Fruit fly (Drosophila melanogaster) whole organism, embryonic: ENCODE data around the gene MED14.

Source experiments
- BtbVII ChIP-seq: fragments of 200-800 bp; sonication (Bioruptor generic); optimal IDR thresholded peaks from 3 replicates; lab custom pipeline; 2017; ENCODE audit warnings: missing biosample characterization, mild to moderate bottlenecking, missing genetic modification characterization
- CG10431 ChIP-seq: fragments of 200-800 bp; sonication (Bioruptor generic); optimal IDR thresholded peaks from 3 replicates; lab custom pipeline; 2018; ENCODE audit warnings: missing biosample characterization, mild to moderate bottlenecking, missing genetic modification characterization
- CG11695 ChIP-seq: fragments of 200-800 bp; sonication (Bioruptor generic); IDR thresholded peaks from 3 replicates; pipeline ENCODE4 v1.3.6; 2022; ENCODE audit warnings: missing biosample characterization, missing genetic modification characterization
- CG13123 ChIP-seq: fragments of 200-800 bp; sonication (Bioruptor generic); optimal IDR thresholded peaks from 2 replicates; lab custom pipeline; 2016; ENCODE audit warnings: missing biosample characterization, missing genetic modification characterization
- CG13296 ChIP-seq: fragments of 200-800 bp; sonication (Bioruptor generic); optimal IDR thresholded peaks from 3 replicates; lab custom pipeline; 2018; ENCODE audit warnings: missing biosample characterization, mild to moderate bottlenecking, missing genetic modification characterization
- CG15011 ChIP-seq: fragments of 200-800 bp; sonication (Bioruptor generic); optimal IDR thresholded peaks from 3 replicates; lab custom pipeline; 2018; ENCODE audit warnings: missing biosample characterization, mild to moderate bottlenecking, missing genetic modification characterization
- CG33557 ChIP-seq: fragments of 200-800 bp; sonication (Bioruptor generic); optimal IDR thresholded peaks from 2 replicates; lab custom pipeline; 2019; ENCODE audit warnings: missing biosample characterization, mild to moderate bottlenecking, missing genetic modification characterization, moderate library complexity
- CG34422 ChIP-seq: fragments of 200-800 bp; sonication (Bioruptor generic); IDR thresholded peaks from 3 replicates; pipeline ENCODE4 v1.3.6; 2022; ENCODE audit warnings: missing biosample characterization, missing genetic modification characterization
- CG3726 ChIP-seq: fragments of 200-800 bp; sonication (Bioruptor generic); IDR thresholded peaks from 3 replicates; pipeline ENCODE4, ENCODE4 v1.3.6; 2022; ENCODE audit warnings: missing biosample characterization, missing genetic modification characterization
- CG3838 ChIP-seq: fragments of 200-800 bp; sonication (Bioruptor generic); optimal IDR thresholded peaks from 3 replicates; lab custom pipeline; 2016; ENCODE audit warnings: missing biosample characterization, missing genetic modification characterization
- CG3847 ChIP-seq: fragments of 200-800 bp; sonication (Bioruptor generic); IDR thresholded peaks from 2 replicates; pipeline ENCODE4 v1.3.6; 2022; ENCODE audit warnings: missing biosample characterization, missing genetic modification characterization
- CG4328 ChIP-seq: fragments of 200-800 bp; sonication (Bioruptor generic); optimal IDR thresholded peaks from 3 replicates; lab custom pipeline; 2017; ENCODE audit warnings: missing biosample characterization, missing genetic modification reagents, missing genetic modification characterization
- CG4707 ChIP-seq: fragments of 200-800 bp; sonication (Bioruptor generic); optimal IDR thresholded peaks from 2 replicates; lab custom pipeline; 2018; ENCODE audit warnings: missing biosample characterization, mild to moderate bottlenecking, missing genetic modification characterization, moderate library complexity
- CG6683 ChIP-seq: fragments of 200-800 bp; sonication (Bioruptor generic); optimal IDR thresholded peaks from 2 replicates; lab custom pipeline; 2017; ENCODE audit warnings: missing biosample characterization, mild to moderate bottlenecking, missing genetic modification characterization, missing genetic modification reagents
- CG6689 ChIP-seq: fragments of 200-800 bp; sonication (Bioruptor generic); IDR thresholded peaks from 2 replicates; pipeline ENCODE4 v1.3.6; 2022; ENCODE audit warnings: missing biosample characterization, missing genetic modification characterization
- CG8478 ChIP-seq: fragments of >200 bp; optimal IDR thresholded peaks from 2 replicates; lab custom pipeline; 2018
- CG8924 ChIP-seq: fragments of 200-800 bp; optimal IDR thresholded peaks from 3 replicates; lab custom pipeline; 2019; ENCODE audit warnings: missing biosample characterization, mild to moderate bottlenecking, missing genetic modification characterization, moderate library complexity
- CG9215 ChIP-seq: fragments of 200-800 bp; sonication (Bioruptor generic); IDR thresholded peaks from 2 replicates; pipeline ENCODE4 v1.3.6; 2022; ENCODE audit warnings: missing biosample characterization, missing genetic modification characterization
- D19B ChIP-seq: fragments of 200-800 bp; sonication (Bioruptor generic); optimal IDR thresholded peaks from 2 replicates; lab custom pipeline; 2017; ENCODE audit warnings: missing biosample characterization, mild to moderate bottlenecking, missing genetic modification characterization
- Dad ChIP-seq: fragments of 200-800 bp; sonication (Bioruptor generic); optimal IDR thresholded peaks from 3 replicates; lab custom pipeline; 2016; ENCODE audit warnings: missing biosample characterization, missing genetic modification characterization
- Drgx ChIP-seq: fragments of 200-800 bp; sonication (Bioruptor generic); IDR thresholded peaks from 2 replicates; pipeline ENCODE4 v1.3.6; 2022; ENCODE audit warnings: missing biosample characterization, missing genetic modification characterization
- Gug ChIP-seq: fragments of 200-800 bp; sonication (Bioruptor generic); IDR thresholded peaks from 4 replicates; pipeline ENCODE4 v1.3.6; 2022; ENCODE audit warnings: missing biosample characterization, missing genetic modification characterization
- Hand ChIP-seq: fragments of 200-800 bp; sonication (Bioruptor generic); optimal IDR thresholded peaks from 2 replicates; lab custom pipeline; 2017; ENCODE audit warnings: mild to moderate bottlenecking, missing biosample characterization, missing genetic modification reagents, missing genetic modification characterization
- Hmr ChIP-seq: fragments of 200-800 bp; sonication (Bioruptor generic); optimal IDR thresholded peaks from 3 replicates; lab custom pipeline; 2017; ENCODE audit warnings: mild to moderate bottlenecking, missing biosample characterization, missing genetic modification reagents, missing genetic modification characterization
- Hr39 ChIP-seq: fragments of >200 bp; optimal IDR thresholded peaks from 2 replicates; lab custom pipeline; 2017
- Nf-YB ChIP-seq: fragments of 200-800 bp; sonication (Bioruptor generic); optimal IDR thresholded peaks from 3 replicates; lab custom pipeline; 2019; ENCODE audit warnings: missing biosample characterization, mild to moderate bottlenecking, missing genetic modification characterization, moderate library complexity
- Sin3A ChIP-seq: fragments of >200 bp; optimal IDR thresholded peaks from 2 replicates; lab custom pipeline; 2018
- Spps ChIP-seq: fragments of 200-800 bp; sonication (Bioruptor generic); optimal IDR thresholded peaks from 2 replicates; lab custom pipeline; 2018; ENCODE audit warnings: missing biosample characterization, mild to moderate bottlenecking, missing genetic modification characterization
- Sry-β ChIP-seq: fragments of 200-800 bp; sonication (Bioruptor generic); optimal IDR thresholded peaks from 2 replicates; lab custom pipeline; 2018; ENCODE audit warnings: missing biosample characterization, mild to moderate bottlenecking, missing genetic modification characterization, moderate library complexity
- Taf1 ChIP-seq: fragments of 200-800 bp; sonication (Bioruptor generic); IDR thresholded peaks from 2 replicates; pipeline ENCODE4 v1.3.6; 2022; ENCODE audit warnings: missing biosample characterization, missing genetic modification characterization
- Xbp1 ChIP-seq: fragments of 200-800 bp; sonication (Bioruptor generic); optimal IDR thresholded peaks from 3 replicates; lab custom pipeline; 2016; ENCODE audit warnings: missing biosample characterization, mild to moderate bottlenecking, missing genetic modification characterization
- YL-1 ChIP-seq: fragments of 200-800 bp; sonication (Bioruptor generic); optimal IDR thresholded peaks from 3 replicates; lab custom pipeline; 2017; ENCODE audit warnings: missing biosample characterization, mild to moderate bottlenecking, missing genetic modification characterization
- abd-A ChIP-seq: fragments of 200-800 bp; sonication (Bioruptor generic); optimal IDR thresholded peaks from 3 replicates; lab custom pipeline; 2019; ENCODE audit warnings: missing biosample characterization, mild to moderate bottlenecking, missing genetic modification characterization, moderate library complexity
- btn ChIP-seq: fragments of 200-800 bp; sonication (Bioruptor generic); optimal IDR thresholded peaks from 2 replicates; lab custom pipeline; 2016; ENCODE audit warnings: missing biosample characterization, missing genetic modification characterization
- caup ChIP-seq: fragments of 200-800 bp; sonication (Bioruptor generic); optimal IDR thresholded peaks from 3 replicates; lab custom pipeline; 2017; ENCODE audit warnings: missing biosample characterization, mild to moderate bottlenecking, missing genetic modification characterization, moderate library complexity; ENCODE audit not compliant: severe bottlenecking
- chinmo ChIP-seq: fragments of 200-800 bp; sonication (Bioruptor generic); IDR thresholded peaks from 4 replicates; pipeline ENCODE4 v1.3.6; 2022; ENCODE audit warnings: missing biosample characterization, missing genetic modification characterization; ENCODE audit not compliant: partially characterized antibody
- crp ChIP-seq, 2 experiments: fragments of 200-800 bp; sonication (Bioruptor generic); optimal IDR thresholded peaks; 2 replicates in 1 of 2; 3 replicates in 1 of 2; lab custom pipeline; 2017; ENCODE audit warnings: missing biosample characterization in 2 of 2, missing genetic modification characterization in 2 of 2, mild to moderate bottlenecking in 1 of 2, moderate library complexity in 1 of 2
- dysf ChIP-seq: fragments of 200-800 bp; sonication (Bioruptor generic); IDR thresholded peaks from 3 replicates; pipeline ENCODE4 v1.3.6; 2022; ENCODE audit warnings: missing biosample characterization, missing genetic modification characterization
- en ChIP-seq: fragments of 200-800 bp; sonication (Bioruptor generic); optimal IDR thresholded peaks from 2 replicates; lab custom pipeline; 2016; ENCODE audit warnings: missing biosample characterization, missing genetic modification characterization
- fd96Cb ChIP-seq: fragments of 200-800 bp; sonication (Bioruptor generic); optimal IDR thresholded peaks from 2 replicates; lab custom pipeline; 2018; ENCODE audit warnings: missing biosample characterization, mild to moderate bottlenecking, missing genetic modification characterization, moderate library complexity
- jumu ChIP-seq: fragments of 200-800 bp; sonication (Bioruptor generic); optimal IDR thresholded peaks from 3 replicates; lab custom pipeline; 2016; ENCODE audit warnings: missing biosample characterization, missing genetic modification characterization
- kay ChIP-seq: fragments of 200-800 bp; sonication (Bioruptor generic); optimal IDR thresholded peaks from 2 replicates; lab custom pipeline; 2016; ENCODE audit warnings: missing biosample characterization, missing genetic modification characterization
- kni ChIP-seq: fragments of 200-800 bp; sonication (Bioruptor generic); optimal IDR thresholded peaks from 3 replicates; lab custom pipeline; 2017; ENCODE audit warnings: mild to moderate bottlenecking, missing biosample characterization, missing genetic modification reagents, missing genetic modification characterization
- mam ChIP-seq: fragments of 200-800 bp; sonication (Bioruptor generic); optimal IDR thresholded peaks from 3 replicates; lab custom pipeline; 2016; ENCODE audit warnings: missing biosample characterization, missing genetic modification characterization
- p53 ChIP-seq: fragments of 200-800 bp; sonication (Bioruptor generic); optimal IDR thresholded peaks from 2 replicates; lab custom pipeline; 2016; ENCODE audit warnings: missing biosample characterization, missing genetic modification characterization
- pb ChIP-seq: fragments of 200-800 bp; sonication (Bioruptor generic); optimal IDR thresholded peaks from 3 replicates; lab custom pipeline; 2016; ENCODE audit warnings: missing biosample characterization, missing genetic modification characterization
- pfk ChIP-seq: fragments of 200-800 bp; sonication (Bioruptor generic); optimal IDR thresholded peaks from 2 replicates; lab custom pipeline; 2018; ENCODE audit warnings: missing biosample characterization, mild to moderate bottlenecking, missing genetic modification characterization, moderate library complexity
- pum ChIP-seq: fragments of 200-800 bp; sonication (Bioruptor generic); optimal IDR thresholded peaks from 2 replicates; lab custom pipeline; 2016; ENCODE audit warnings: missing biosample characterization, missing genetic modification characterization
- sens-2 ChIP-seq: fragments of 200-800 bp; sonication (Bioruptor generic); IDR thresholded peaks from 2 replicates; pipeline ENCODE4 v1.3.6; 2022; ENCODE audit warnings: missing biosample characterization, missing genetic modification characterization
- so ChIP-seq: fragments of 200-800 bp; sonication (Bioruptor generic); IDR thresholded peaks from 3 replicates; pipeline ENCODE4 v1.3.6; 2022; ENCODE audit warnings: missing biosample characterization, missing genetic modification characterization
- vnd ChIP-seq: fragments of 200-800 bp; sonication (Bioruptor generic); IDR thresholded peaks from 3 replicates; pipeline ENCODE4 v1.3.6; 2022; ENCODE audit warnings: missing biosample characterization, missing genetic modification characterization; ENCODE audit not compliant: partially characterized antibody

Gene MED14

dm6 chr3L:616482-617148, 23.6 kb downstream of the MED14 start (continued):
- TF ChIP-seq CG15011 (GFP tag; lab: Kevin White, UChicago): no peak
- TF ChIP-seq en (GFP tag; lab: Kevin White, UChicago): no peak
- peak; percentile 68; the same call in 2 of the 3 replicates for TF ChIP-seq so (GFP tag; lab: Robert Waterston, UW)
- TF ChIP-seq pb (GFP tag; lab: Kevin White, UChicago): no peak
- TF ChIP-seq CG3847 (GFP tag; lab: Robert Waterston, UW): no peak
- TF ChIP-seq Drgx (GFP tag; lab: Robert Waterston, UW): peak; percentile 64
- TF ChIP-seq mam: no peak
- no peak for TF ChIP-seq Xbp1
- TF ChIP-seq CG3726 (GFP tag; lab: Robert Waterston, UW): no peak
- TF ChIP-seq fd96Cb (tag; lab: Kevin White, UChicago): no peak
- no peak for TF ChIP-seq Taf1
- TF ChIP-seq CG8924 (tag; lab: Kevin White, UChicago): peak; percentile 68
- TF ChIP-seq caup (GFP tag; lab: Kevin White, UChicago): peak; percentile 33
- no peak for TF ChIP-seq Sin3A (lab: Kevin White, UChicago)
- peak; percentile 80 for TF ChIP-seq CG3838 (GFP tag; lab: Kevin White, UChicago)
- no peak for TF ChIP-seq D19B (GFP tag; lab: Kevin White, UChicago)
- TF ChIP-seq YL-1 (GFP tag; lab: Kevin White, UChicago): no peak
- TF ChIP-seq CG6683: no peak
- peak; percentile 39 for TF ChIP-seq pfk (GFP tag; lab: Kevin White, UChicago)
- peak; percentile 42 for TF ChIP-seq kay (GFP tag; lab: Kevin White, UChicago)
- peak; percentile 99 for TF ChIP-seq kni (GFP tag; lab: Kevin White, UChicago)
- no peak for TF ChIP-seq Spps (tag; lab: Kevin White, UChicago)
- no peak for TF ChIP-seq CG4328 (GFP tag; lab: Kevin White, UChicago)
- TF ChIP-seq CG33557 (GFP tag; lab: Kevin White, UChicago): no peak
- TF ChIP-seq dysf (GFP tag; lab: Robert Waterston, UW): 0 out of 3 replicates have a peak, but pooled peaks have one; percentile 13
- peak; percentile 23 for TF ChIP-seq BtbVII (GFP tag; lab: Kevin White, UChicago)
- TF ChIP-seq CG11695 (GFP tag; lab: Robert Waterston, UW): 0 out of 3 replicates have a peak, but pooled peaks have one; percentile 6
- peak; percentile 98 for TF ChIP-seq abd-A (tag; lab: Kevin White, UChicago)
- TF ChIP-seq btn (GFP tag; lab: Kevin White, UChicago): no peak
- no peak for TF ChIP-seq CG34422 (GFP tag; lab: Robert Waterston, UW)
- TF ChIP-seq crp (GFP tag; optimal IDR thresholded peaks at IDR 0.05; lab: Kevin White, UChicago): no peak
- peak; percentile 79 for TF ChIP-seq CG8478 (lab: Kevin White, UChicago)
- TF ChIP-seq CG4707 (GFP tag; lab: Kevin White, UChicago): no peak
- peak; percentile 2 for TF ChIP-seq Hmr (GFP tag; lab: Kevin White, UChicago)
- TF ChIP-seq CG9215 (GFP tag; lab: Robert Waterston, UW): no peak
- TF ChIP-seq chinmo (GFP tag; lab: Robert Waterston, UW): peak; percentile 97
- no peak for TF ChIP-seq pum (GFP tag; lab: Kevin White, UChicago)
- no peak for TF ChIP-seq jumu (GFP tag; lab: Kevin White, UChicago)
- no peak for TF ChIP-seq Sry-β (GFP tag; lab: Kevin White, UChicago)
- no peak for TF ChIP-seq Hr39 (lab: Kevin White, UChicago)
- no peak for TF ChIP-seq Hand (GFP tag; lab: Kevin White, UChicago)
- no peak for TF ChIP-seq Dad (GFP tag; lab: Kevin White, UChicago)
- TF ChIP-seq CG10431: no peak
- no peak for TF ChIP-seq CG13123 (GFP tag; lab: Kevin White, UChicago)
- no peak for TF ChIP-seq Gug
- no peak for TF ChIP-seq CG13296 (GFP tag; lab: Kevin White, UChicago)
- no peak for TF ChIP-seq vnd (GFP tag; lab: Robert Waterston, UW)
- no peak for TF ChIP-seq CG6689 (GFP tag; lab: Robert Waterston, UW)
- peak; percentile 36 for TF ChIP-seq Nf-YB (GFP tag; lab: Kevin White, UChicago)
- TF ChIP-seq p53 (GFP tag; lab: Kevin White, UChicago): no peak
- no peak for TF ChIP-seq sens-2 (GFP tag; lab: Robert Waterston, UW)
